Fruit fly (Drosophila melanogaster) whole organism, embryonic: Measurements from ENCODE around the gene CG2059.

Experiments used
- CG11247 ChIP-seq: fragments of 200-800 bp; sonication (Bioruptor generic); IDR thresholded peaks from 2 replicates; pipeline ENCODE4 v1.3.6; 2022; ENCODE audit warnings: missing biosample characterization, missing genetic modification characterization
- CG14050 ChIP-seq: fragments of 200-800 bp; sonication (Bioruptor generic); IDR thresholded peaks from 3 replicates; pipeline ENCODE4 v1.3.6; 2022; ENCODE audit warnings: missing biosample characterization, missing genetic modification characterization
- CG14965 ChIP-seq: fragments of 200-800 bp; sonication (Bioruptor generic); optimal IDR thresholded peaks from 2 replicates; lab custom pipeline; 2016; ENCODE audit warnings: missing biosample characterization, missing genetic modification characterization, borderline replicate concordance
- CG1529 ChIP-seq: fragments of 200-800 bp; sonication (Bioruptor generic); optimal IDR thresholded peaks from 3 replicates; lab custom pipeline; 2018; ENCODE audit warnings: missing biosample characterization, missing genetic modification characterization
- CG15479 ChIP-seq: fragments of 200-800 bp; sonication (Bioruptor generic); optimal IDR thresholded peaks from 3 replicates; lab custom pipeline; 2019; ENCODE audit warnings: missing biosample characterization, mild to moderate bottlenecking, missing genetic modification characterization, moderate library complexity
- CG16815 ChIP-seq: fragments of 200-800 bp; sonication (Bioruptor generic); optimal IDR thresholded peaks from 3 replicates; lab custom pipeline; 2017; ENCODE audit warnings: missing biosample characterization, mild to moderate bottlenecking, missing genetic modification characterization
- CG17912 ChIP-seq: fragments of 200-800 bp; sonication (Bioruptor generic); optimal IDR thresholded peaks from 2 replicates; lab custom pipeline; 2018; ENCODE audit warnings: missing biosample characterization, mild to moderate bottlenecking, missing genetic modification characterization
- CG18011 ChIP-seq: fragments of 200-800 bp; sonication (Bioruptor generic); optimal IDR thresholded peaks from 2 replicates; lab custom pipeline; 2017; ENCODE audit warnings: missing biosample characterization, missing genetic modification characterization, mild to moderate bottlenecking, moderate library complexity, missing genotype
- CG31365 ChIP-seq: fragments of 200-800 bp; sonication (Bioruptor generic); optimal IDR thresholded peaks from 2 replicates; lab custom pipeline; 2018; ENCODE audit warnings: missing biosample characterization, mild to moderate bottlenecking, missing genetic modification characterization
- CG3407 ChIP-seq: fragments of 200-800 bp; sonication (Bioruptor generic); optimal IDR thresholded peaks from 2 replicates; lab custom pipeline; 2018; ENCODE audit warnings: missing biosample characterization, mild to moderate bottlenecking, missing genetic modification characterization
- CG3726 ChIP-seq: fragments of 200-800 bp; sonication (Bioruptor generic); IDR thresholded peaks from 3 replicates; pipeline ENCODE4, ENCODE4 v1.3.6; 2022; ENCODE audit warnings: missing biosample characterization, missing genetic modification characterization
- CG4404 ChIP-seq: fragments of 200-800 bp; sonication (Bioruptor generic); IDR thresholded peaks from 2 replicates; pipeline ENCODE4 v1.3.6; 2022; ENCODE audit warnings: missing biosample characterization, missing genetic modification characterization
- CG4617 ChIP-seq: fragments of 200-800 bp; sonication (Bioruptor generic); optimal IDR thresholded peaks from 3 replicates; lab custom pipeline; 2016; ENCODE audit warnings: missing biosample characterization, missing genetic modification characterization, borderline replicate concordance
- CG6765 ChIP-seq: fragments of 200-800 bp; sonication (Bioruptor generic); optimal IDR thresholded peaks from 3 replicates; lab custom pipeline; 2017; ENCODE audit warnings: missing biosample characterization, mild to moderate bottlenecking, missing genetic modification characterization
- CG7372 ChIP-seq: fragments of 200-800 bp; sonication (Bioruptor generic); IDR thresholded peaks from 2 replicates; pipeline ENCODE4 v1.3.6; 2022; ENCODE audit warnings: missing biosample characterization, missing genetic modification characterization
- CG8478 ChIP-seq: fragments of >200 bp; optimal IDR thresholded peaks from 2 replicates; lab custom pipeline; 2018
- Camta ChIP-seq: fragments of 200-800 bp; sonication (Bioruptor generic); optimal IDR thresholded peaks from 2 replicates; lab custom pipeline; 2016; ENCODE audit warnings: missing biosample characterization, missing genetic modification characterization
- Deaf1 ChIP-seq: fragments of 200-800 bp; optimal IDR thresholded peaks from 3 replicates; lab custom pipeline; 2019; ENCODE audit warnings: missing biosample characterization, mild to moderate bottlenecking, missing genetic modification characterization, moderate library complexity
- H15 ChIP-seq: fragments of 200-800 bp; sonication (Bioruptor generic); IDR thresholded peaks from 3 replicates; pipeline ENCODE4 v1.3.6; 2022; ENCODE audit warnings: missing biosample characterization, missing genetic modification characterization
- HLHmδ ChIP-seq: fragments of 200-800 bp; sonication (Bioruptor generic); optimal IDR thresholded peaks from 2 replicates; lab custom pipeline; 2018; ENCODE audit warnings: missing biosample characterization, mild to moderate bottlenecking, missing genetic modification characterization, moderate library complexity
- HmgZ ChIP-seq: fragments of 200-800 bp; sonication (Bioruptor generic); optimal IDR thresholded peaks from 2 replicates; lab custom pipeline; 2018; ENCODE audit warnings: missing biosample characterization, mild to moderate bottlenecking, missing genetic modification characterization
- Hr78 ChIP-seq, 2 experiments: fragments of 200-800 bp in 1 of 2; fragments of >200 bp in 1 of 2; sonication (Bioruptor generic) in 1 of 2; optimal IDR thresholded peaks; 2 replicates each; lab custom pipeline; 2017 to 2019; ENCODE audit warnings: missing biosample characterization in 2 of 2, missing genetic modification characterization in 2 of 2, mild to moderate bottlenecking in 1 of 2, moderate library complexity in 1 of 2
- Jarid2 ChIP-seq: fragments of 200-800 bp; sonication (Bioruptor generic); optimal IDR thresholded peaks from 3 replicates; lab custom pipeline; 2017; ENCODE audit warnings: mild to moderate bottlenecking, missing biosample characterization, missing genetic modification reagents, missing genetic modification characterization
- Sox102F ChIP-seq: fragments of 200-800 bp; sonication (Bioruptor generic); optimal IDR thresholded peaks from 2 replicates; lab custom pipeline; 2018; ENCODE audit warnings: missing biosample characterization, mild to moderate bottlenecking, missing genetic modification characterization, moderate library complexity
- az2 ChIP-seq: fragments of 200-800 bp; sonication (Bioruptor generic); optimal IDR thresholded peaks from 3 replicates; lab custom pipeline; 2016; ENCODE audit warnings: missing biosample characterization, missing genetic modification characterization
- croc ChIP-seq: fragments of 200-800 bp; sonication (Bioruptor generic); conservative IDR thresholded peaks from 3 replicates; pipeline ENCODE4 v1.3.6; 2022; ENCODE audit warnings: missing biosample characterization, missing genetic modification characterization
- da ChIP-seq: fragments of 200-800 bp; sonication (Bioruptor generic); optimal IDR thresholded peaks from 2 replicates; lab custom pipeline; 2016; ENCODE audit warnings: missing biosample characterization, missing genetic modification characterization
- danr ChIP-seq: fragments of 200-800 bp; sonication (Bioruptor generic); IDR thresholded peaks from 2 replicates; pipeline ENCODE4 v1.3.6; 2022; ENCODE audit warnings: missing biosample characterization, missing genetic modification characterization
- dpn ChIP-seq, 2 experiments: fragments of 200-800 bp; sonication (Bioruptor generic); optimal IDR thresholded peaks; 3 replicates each; lab custom pipeline; 2016; ENCODE audit warnings: missing biosample characterization in 2 of 2, missing genetic modification characterization in 2 of 2
- esg ChIP-seq: fragments of 200-800 bp; sonication (Bioruptor generic); conservative IDR thresholded peaks from 2 replicates; pipeline ENCODE4 v1.3.6; 2022; ENCODE audit warnings: missing biosample characterization, missing genetic modification characterization
- eve ChIP-seq, 2 experiments: fragments of >200 bp; optimal IDR thresholded peaks; 2 replicates each; lab custom pipeline; 2017; ENCODE audit warnings: missing biosample characterization in 2 of 2, missing genetic modification characterization in 2 of 2
- eyg ChIP-seq: fragments of 200-800 bp; sonication (Bioruptor generic); optimal IDR thresholded peaks from 3 replicates; lab custom pipeline; 2016; ENCODE audit warnings: missing biosample characterization, missing genetic modification characterization
- fd96Cb ChIP-seq: fragments of 200-800 bp; sonication (Bioruptor generic); optimal IDR thresholded peaks from 2 replicates; lab custom pipeline; 2018; ENCODE audit warnings: missing biosample characterization, mild to moderate bottlenecking, missing genetic modification characterization, moderate library complexity
- ftz-f1 ChIP-seq: fragments of 200-800 bp; sonication (Bioruptor generic); optimal IDR thresholded peaks from 2 replicates; lab custom pipeline; 2016; ENCODE audit warnings: missing biosample characterization, missing genetic modification characterization
- fu2 ChIP-seq: fragments of 200-800 bp; sonication (Bioruptor generic); optimal IDR thresholded peaks from 2 replicates; lab custom pipeline; 2016; ENCODE audit warnings: missing biosample characterization, missing genetic modification characterization
- gfzf ChIP-seq: fragments of 200-800 bp; sonication (Bioruptor generic); optimal IDR thresholded peaks from 2 replicates; lab custom pipeline; 2016; ENCODE audit warnings: missing biosample characterization, mild to moderate bottlenecking, missing genetic modification characterization, moderate library complexity
- gro ChIP-seq: fragments of 200-800 bp; sonication (Bioruptor generic); optimal IDR thresholded peaks from 2 replicates; lab custom pipeline; 2016; ENCODE audit warnings: missing biosample characterization, missing genetic modification characterization
- her ChIP-seq: fragments of 200-800 bp; sonication (Bioruptor generic); optimal IDR thresholded peaks from 2 replicates; lab custom pipeline; 2016; ENCODE audit warnings: missing biosample characterization, missing genetic modification characterization
- jing ChIP-seq: fragments of 200-800 bp; sonication (Bioruptor generic); optimal IDR thresholded peaks from 2 replicates; lab custom pipeline; 2018; ENCODE audit warnings: missing biosample characterization, mild to moderate bottlenecking, missing genetic modification characterization
- lab ChIP-seq: fragments of 200-800 bp; sonication (Bioruptor generic); optimal IDR thresholded peaks from 3 replicates; lab custom pipeline; 2017; ENCODE audit warnings: missing biosample characterization, missing genetic modification characterization, mild to moderate bottlenecking, moderate library complexity, missing genetic modification reagents
- mirr ChIP-seq: fragments of 200-800 bp; sonication (Bioruptor generic); optimal IDR thresholded peaks from 3 replicates; lab custom pipeline; 2018; ENCODE audit warnings: missing biosample characterization, mild to moderate bottlenecking, missing genetic modification characterization
- p53 ChIP-seq: fragments of 200-800 bp; sonication (Bioruptor generic); optimal IDR thresholded peaks from 2 replicates; lab custom pipeline; 2016; ENCODE audit warnings: missing biosample characterization, missing genetic modification characterization
- ro ChIP-seq: fragments of 200-800 bp; sonication (Bioruptor generic); IDR thresholded peaks from 2 replicates; pipeline ENCODE4 v1.3.6; 2022; ENCODE audit warnings: missing biosample characterization, missing genetic modification characterization
- sc ChIP-seq, 3 experiments: fragments of >200 bp in 2 of 3; fragments of 200-800 bp in 1 of 3; sonication (Bioruptor generic) in 1 of 3; optimal IDR thresholded peaks; 2 replicates in 2 of 3; 3 replicates in 1 of 3; lab custom pipeline; 2017; ENCODE audit warnings: mild to moderate bottlenecking in 1 of 3, missing biosample characterization in 1 of 3, missing genetic modification characterization in 1 of 3, missing genetic modification reagents in 1 of 3
- sens-2 ChIP-seq: fragments of 200-800 bp; sonication (Bioruptor generic); IDR thresholded peaks from 2 replicates; pipeline ENCODE4 v1.3.6; 2022; ENCODE audit warnings: missing biosample characterization, missing genetic modification characterization
- sisA ChIP-seq: fragments of 200-800 bp; sonication (Bioruptor generic); IDR thresholded peaks from 2 replicates; pipeline ENCODE4 v1.3.6; 2022; ENCODE audit warnings: missing biosample characterization, missing genetic modification characterization
- slou ChIP-seq: fragments of 200-800 bp; sonication (Bioruptor generic); optimal IDR thresholded peaks from 3 replicates; lab custom pipeline; 2016; ENCODE audit warnings: missing biosample characterization, missing genetic modification characterization
- stc ChIP-seq: fragments of 200-800 bp; sonication (Bioruptor generic); IDR thresholded peaks from 2 replicates; pipeline ENCODE4 v1.3.6; 2022; ENCODE audit warnings: missing biosample characterization, missing genetic modification characterization
- sug ChIP-seq: fragments of 200-800 bp; optimal IDR thresholded peaks from 2 replicates; lab custom pipeline; 2019; ENCODE audit warnings: missing biosample characterization, mild to moderate bottlenecking, missing genetic modification characterization, moderate library complexity
- twi ChIP-seq: fragments of 200-800 bp; optimal IDR thresholded peaks from 2 replicates; lab custom pipeline; 2019; ENCODE audit warnings: missing biosample characterization, mild to moderate bottlenecking, missing genetic modification characterization, moderate library complexity
- z ChIP-seq: fragments of 200-800 bp; sonication (Bioruptor generic); IDR thresholded peaks from 3 replicates; pipeline ENCODE4 v1.3.6; 2022; ENCODE audit warnings: missing biosample characterization, missing genetic modification characterization

The CG2059 gene

dm6 chrX:7277038-7277437 lies 9.1 kb upstream of the CG2059 start (continued):
- 0 out of 3 replicates have a peak, but pooled peaks have one; percentile 34 for TF ChIP-seq CG3726 (GFP tag; lab: Robert Waterston, UW)
- peak; percentile 35 for TF ChIP-seq CG15479 (GFP tag; lab: Kevin White, UChicago)
- peak; percentile 37 for TF ChIP-seq twi (tag; lab: Kevin White, UChicago)
- TF ChIP-seq az2 (GFP tag; lab: Kevin White, UChicago): peak; percentile 69
- no peak for TF ChIP-seq CG17912 (GFP tag; lab: Kevin White, UChicago)
- TF ChIP-seq CG1529 (GFP tag; lab: Kevin White, UChicago): peak; percentile 59
- 0 out of 2 replicates have a peak, but pooled peaks have one; percentile 5 for TF ChIP-seq sens-2 (GFP tag; lab: Robert Waterston, UW)
- no peak for TF ChIP-seq eve (GFP tag; optimal IDR thresholded peaks at IDR 0.05; lab: Kevin White, UChicago)
- no peak for TF ChIP-seq CG8478 (lab: Kevin White, UChicago)
- TF ChIP-seq Sox102F (GFP tag; lab: Kevin White, UChicago): peak; percentile 60
- TF ChIP-seq da: no peak
- TF ChIP-seq esg (GFP tag; lab: Robert Waterston, UW): 0 out of 2 replicates have a peak, but pooled peaks have one; percentile 14
- TF ChIP-seq ftz-f1 (GFP tag; lab: Kevin White, UChicago): no peak
- no peak for TF ChIP-seq fu2 (GFP tag; lab: Kevin White, UChicago)
- peak; percentile 70 for TF ChIP-seq fd96Cb (tag; lab: Kevin White, UChicago)
- TF ChIP-seq CG31365: no peak
- peak; percentile 13 to 48 for TF ChIP-seq dpn (GFP tag; optimal IDR thresholded peaks at IDR 0.05; lab: Kevin White, UChicago)
- no peak for TF ChIP-seq sug (tag; lab: Kevin White, UChicago)
- no peak for TF ChIP-seq CG4617 (GFP tag; lab: Kevin White, UChicago)
- peak; percentile 35 for TF ChIP-seq slou (GFP tag; lab: Kevin White, UChicago)
- peak; percentile 39; the same call in 1 of the 2 replicates for TF ChIP-seq sisA (GFP tag; lab: Robert Waterston, UW)
- peak; percentile 9 for TF ChIP-seq p53 (GFP tag; lab: Kevin White, UChicago)
- TF ChIP-seq Camta: peak; percentile 51
- TF ChIP-seq CG7372 (GFP tag; lab: Robert Waterston, UW): no peak
- TF ChIP-seq CG4404 (GFP tag; lab: Robert Waterston, UW): peak; percentile 82
- TF ChIP-seq CG18011: no peak
- TF ChIP-seq danr (GFP tag; lab: Robert Waterston, UW): no peak
- no peak for TF ChIP-seq HmgZ (tag; lab: Kevin White, UChicago)
- no peak for TF ChIP-seq H15 (GFP tag; lab: Robert Waterston, UW)
- TF ChIP-seq croc: peak; percentile 55
- no peak for TF ChIP-seq CG14965 (GFP tag; lab: Kevin White, UChicago)
- no peak for TF ChIP-seq CG6765 (GFP tag; lab: Kevin White, UChicago)
- peak; percentile 55 for TF ChIP-seq lab (GFP tag; lab: Kevin White, UChicago)
- no peak for TF ChIP-seq CG14050
- no peak for TF ChIP-seq jing (GFP tag; lab: Kevin White, UChicago)
- TF ChIP-seq sc (optimal IDR thresholded peaks at IDR 0.05; lab: Kevin White, UChicago): no peak
- TF ChIP-seq sc (GFP tag; optimal IDR thresholded peaks at IDR 0.05; lab: Kevin White, UChicago): peak; percentile 51
- peak; percentile 25 for TF ChIP-seq Deaf1 (tag; lab: Kevin White, UChicago)
- TF ChIP-seq her: no peak
- TF ChIP-seq CG16815: peak; percentile 68
- peak; percentile 45 for TF ChIP-seq CG3407
- peak; percentile 18 for TF ChIP-seq gro
- TF ChIP-seq mirr (GFP tag; lab: Kevin White, UChicago): no peak
- no peak for TF ChIP-seq gfzf (GFP tag; lab: Kevin White, UChicago)
- TF ChIP-seq HLHmδ (GFP tag; lab: Kevin White, UChicago): no peak
- no peak for TF ChIP-seq stc
- no peak for TF ChIP-seq eyg (GFP tag; lab: Kevin White, UChicago)
- no peak for TF ChIP-seq Jarid2 (GFP tag; lab: Kevin White, UChicago)
- TF ChIP-seq ro (GFP tag; lab: Robert Waterston, UW): no peak
- TF ChIP-seq CG11247 (GFP tag; lab: Robert Waterston, UW): no peak
- TF ChIP-seq z (GFP tag; lab: Robert Waterston, UW): no peak
- TF ChIP-seq Hr78 (GFP tag; optimal IDR thresholded peaks at IDR 0.05; lab: Kevin White, UChicago): no peak
